Fruit fly (Drosophila melanogaster): ENCODE data around the gene CG15879.

CG15879 gene

DNA sequence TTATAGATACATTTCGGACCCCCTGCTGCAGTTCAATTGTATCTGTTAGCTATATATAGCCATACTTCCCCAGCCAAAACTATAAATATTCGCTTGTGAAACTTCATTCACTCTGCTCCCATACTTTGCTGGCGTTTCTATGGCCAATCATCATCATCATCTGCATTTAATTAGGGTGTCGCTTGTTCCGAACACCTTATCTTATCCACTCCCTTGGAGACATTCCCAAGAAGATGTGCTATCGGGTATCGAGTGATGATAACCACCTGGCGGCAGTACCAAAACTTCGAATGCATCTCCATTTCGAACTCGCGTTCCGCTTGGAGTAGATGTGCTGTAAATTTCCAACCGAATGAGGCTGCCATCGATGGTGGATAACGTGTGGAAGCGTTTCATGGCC lies 16.7 kb upstream of the CG15879 start, which contains the start of gene CG13810 (continued):
- TF ChIP-seq repo (GFP tag; optimal IDR thresholded peaks at IDR 0.05) (no peak), Antp (GFP tag; optimal IDR thresholded peaks at IDR 0.05) (no peak), usp (GFP tag; optimal IDR thresholded peaks at IDR 0.05) (no peak), CG18599 (GFP tag; optimal IDR thresholded peaks at IDR 0.05) (no peak), CG8924 (tag; optimal IDR thresholded peaks at IDR 0.05) (no peak), Dfd (GFP tag; optimal IDR thresholded peaks at IDR 0.05) (no peak)

DNA sequence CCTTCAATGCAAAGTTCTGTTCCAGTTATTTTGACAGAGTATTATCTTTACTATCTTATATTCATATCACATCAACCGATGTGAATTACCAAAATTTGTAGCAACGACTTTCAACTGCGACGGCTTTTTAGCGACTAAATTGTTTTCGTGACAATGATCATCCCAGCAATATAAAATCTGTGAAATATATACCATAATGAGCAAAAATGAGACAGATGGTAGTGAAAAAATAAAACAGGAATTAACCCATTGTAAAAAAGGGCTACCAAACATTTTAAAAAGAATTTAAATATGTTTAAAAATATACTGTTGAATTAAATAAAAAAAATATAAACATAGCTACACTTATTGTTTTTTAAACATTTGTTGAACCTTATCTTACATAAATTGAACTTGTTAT lies 5.3 kb upstream of the CG15879 start, which contains the start of gene CG15820:
Gene CG15820, minus strand, starts transcription at position 101 of the 400 bp plus-strand sequence.
- no peak for TF ChIP-seq pan (optimal IDR thresholded peaks at IDR 0.05)
- TF ChIP-seq pan (GFP tag; optimal IDR thresholded peaks at IDR 0.05 in 1 of 2, IDR thresholded peaks at IDR 0.05 in 1 of 2) = no peak
- TF ChIP-seq vvl (GFP tag; IDR thresholded peaks at IDR 0.05) = no peak
- TF ChIP-seq E2f1 (GFP tag; IDR thresholded peaks at IDR 0.05) = no peak
- TF ChIP-seq pho (GFP tag; optimal IDR thresholded peaks at IDR 0.05) = no peak
- no peak for TF ChIP-seq NC2α (GFP tag; optimal IDR thresholded peaks at IDR 0.05)
- TF ChIP-seq BEAF-32 (GFP tag; optimal IDR thresholded peaks at IDR 0.05) = no peak
- no peak for TF ChIP-seq Eip74EF (GFP tag; optimal IDR thresholded peaks at IDR 0.05)
- TF ChIP-seq B-H2 (GFP tag; optimal IDR thresholded peaks at IDR 0.05) = no peak
- TF ChIP-seq dysf (GFP tag; IDR thresholded peaks at IDR 0.05) = no peak
- no peak for TF ChIP-seq slp2 (GFP tag; optimal IDR thresholded peaks at IDR 0.05)
- no peak for TF ChIP-seq ro (GFP tag; IDR thresholded peaks at IDR 0.05)

DNA sequence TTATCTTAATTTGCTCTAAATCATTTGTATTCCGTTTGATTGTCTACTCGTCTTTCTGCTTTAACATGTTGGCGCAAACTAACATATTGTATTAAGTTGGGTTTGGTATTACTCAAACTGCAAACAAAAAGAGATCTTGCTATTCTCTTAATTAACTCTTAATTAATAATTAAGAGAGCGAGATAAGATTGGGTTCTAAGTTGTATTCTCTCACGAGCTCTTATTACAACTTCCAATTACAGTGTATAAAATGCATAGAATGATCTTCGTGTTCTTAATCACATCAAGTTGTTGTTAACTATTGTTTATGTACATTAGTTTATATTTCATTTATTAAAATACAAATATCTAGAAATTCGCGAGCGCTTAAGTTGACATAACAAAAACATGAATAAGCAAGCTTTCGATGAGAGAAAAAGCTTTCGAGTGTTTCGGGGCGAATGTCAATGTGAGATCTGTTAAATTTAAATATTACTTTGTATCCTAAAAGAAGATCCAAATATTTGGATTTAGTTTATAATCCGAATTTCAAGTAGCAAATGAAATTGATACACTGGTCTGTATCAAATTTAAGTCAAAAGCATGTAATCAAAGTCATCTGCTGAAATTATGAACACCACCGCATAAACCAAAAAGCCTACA lies 2.1 kb upstream of the CG15879 start, which contains the start of gene CG5704:
Gene CG5704, minus strand, starts transcription at position 87 of the 642 bp plus-strand sequence.
- TF ChIP-seq CG10274 (GFP tag; optimal IDR thresholded peaks at IDR 0.05) (no peak), sd (tag; optimal IDR thresholded peaks at IDR 0.05) (peak; percentile 30), jing (GFP tag; optimal IDR thresholded peaks at IDR 0.05) (no peak), CG4360 (GFP tag; IDR thresholded peaks at IDR 0.05) (no peak), sisA (GFP tag; IDR thresholded peaks at IDR 0.05) (no peak), sr (GFP tag; IDR thresholded peaks at IDR 0.05) (no peak), Pdp1 (GFP tag; optimal IDR thresholded peaks at IDR 0.05) (peak in 1 of 2 experiments; percentile 39), CG31365 (tag; optimal IDR thresholded peaks at IDR 0.05) (no peak), HLH3B (GFP tag; IDR thresholded peaks at IDR 0.05) (no peak), CG3163 (GFP tag; optimal IDR thresholded peaks at IDR 0.05) (peak; percentile 56), ems (GFP tag; optimal IDR thresholded peaks at IDR 0.05) (no peak), exex (tag; optimal IDR thresholded peaks at IDR 0.05) (peak; percentile 19), Ets65A (GFP tag) (no peak), tx (GFP tag; optimal IDR thresholded peaks at IDR 0.05) (no peak), Trl (optimal IDR thresholded peaks at IDR 0.05) (peak; percentile 53 to 78), Trl (GFP tag; optimal IDR thresholded peaks at IDR 0.05) (no peak), CG9797 (GFP tag; optimal IDR thresholded peaks at IDR 0.05) (no peak), schlank (tag; optimal IDR thresholded peaks at IDR 0.05) (no peak), chinmo (GFP tag; IDR thresholded peaks at IDR 0.05; ENCODE audit: partially characterized antibody) (0 out of 4 replicates have a peak, but pooled peaks have one; percentile 35), sens (GFP tag) (peak; percentile 4), mam (GFP tag; optimal IDR thresholded peaks at IDR 0.05) (no peak), Myb (GFP tag; optimal IDR thresholded peaks at IDR 0.05) (peak; percentile 31), CG9437 (GFP tag; optimal IDR thresholded peaks at IDR 0.05) (no peak), CG8281 (tag; optimal IDR thresholded peaks at IDR 0.05) (no peak), zf30C (GFP tag; optimal IDR thresholded peaks at IDR 0.05) (no peak)

Data from whole organism, embryonic.